Fruit fly (Drosophila melanogaster): ENCODE data around the gene CG46396.

CG46396 gene

DNA sequence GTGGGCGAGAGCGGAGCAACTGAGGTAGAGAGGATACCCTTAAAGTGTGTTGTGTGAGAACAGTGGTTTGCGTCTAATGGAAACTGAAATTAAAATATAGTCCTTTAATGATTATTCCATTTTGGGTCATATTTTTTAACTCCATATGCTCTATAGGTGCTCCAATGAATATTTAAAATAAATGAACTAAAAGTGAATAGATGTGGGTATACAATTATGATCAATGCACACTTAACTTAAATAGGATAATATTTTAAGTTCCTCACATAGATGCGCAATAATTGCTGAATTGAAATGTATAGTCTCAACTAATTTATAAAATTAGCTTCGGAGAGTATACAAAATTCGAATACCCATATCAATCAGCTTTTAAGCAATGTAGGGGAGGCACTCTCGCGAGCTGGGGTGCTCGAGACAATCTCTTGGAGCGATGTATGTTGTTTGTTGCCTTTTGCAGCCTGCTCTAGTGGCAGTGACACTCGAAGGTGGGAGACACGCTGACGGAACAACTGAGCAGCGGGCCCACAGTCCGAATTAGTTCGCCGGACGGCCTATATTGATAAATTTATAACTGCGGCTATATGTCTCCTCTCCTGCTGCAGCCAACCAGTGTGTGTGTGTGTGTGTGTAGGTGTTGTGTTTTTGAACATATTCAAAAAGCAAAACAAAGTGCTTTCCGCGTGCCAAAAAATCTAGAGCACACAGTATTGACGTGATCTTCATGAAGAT is 50.0 kb downstream of the CG46396 start:
- no peak for TF ChIP-seq CG8478 (optimal IDR thresholded peaks at IDR 0.05)
- no peak for TF ChIP-seq psq (optimal IDR thresholded peaks at IDR 0.05)
- no peak for TF ChIP-seq Dll (optimal IDR thresholded peaks at IDR 0.05)

Data from whole organism.